Fruit fly (Drosophila melanogaster) whole organism, embryonic: Measurements from ENCODE around the gene Bub1.

ENCODE experiments used
- Adf1 ChIP-seq: fragments of 200-800 bp; sonication (Bioruptor generic); IDR thresholded peaks from 2 replicates; pipeline ENCODE4 v1.3.6; 2022; ENCODE audit warnings: missing biosample characterization, missing genetic modification characterization
- Atf3 ChIP-seq: fragments of 200-800 bp; sonication (Bioruptor generic); optimal IDR thresholded peaks from 3 replicates; lab custom pipeline; 2016; ENCODE audit warnings: missing biosample characterization, missing genetic modification characterization
- Atf6 ChIP-seq: fragments of 200-800 bp; sonication (Bioruptor generic); IDR thresholded peaks from 2 replicates; pipeline ENCODE4 v1.3.6; 2022; ENCODE audit warnings: missing biosample characterization, missing genetic modification characterization
- BEAF-32 ChIP-seq: fragments of 200-800 bp; sonication (Bioruptor generic); optimal IDR thresholded peaks from 3 replicates; lab custom pipeline; 2017; ENCODE audit warnings: missing biosample characterization, missing genetic modification characterization, mild to moderate bottlenecking, moderate library complexity, missing genetic modification reagents
- C15 ChIP-seq: fragments of 200-800 bp; sonication (Bioruptor generic); IDR thresholded peaks from 3 replicates; pipeline ENCODE4 v1.3.6; 2022; ENCODE audit warnings: missing biosample characterization, missing genetic modification characterization
- CG10321 ChIP-seq: fragments of 200-800 bp; sonication (Bioruptor generic); IDR thresholded peaks from 2 replicates; pipeline ENCODE4 v1.3.6; 2022; ENCODE audit warnings: missing biosample characterization, missing genetic modification characterization
- CG12155 ChIP-seq: fragments of 200-800 bp; sonication (Bioruptor generic); optimal IDR thresholded peaks from 3 replicates; lab custom pipeline; 2016; ENCODE audit warnings: missing biosample characterization, missing genetic modification characterization
- CG1233 ChIP-seq: fragments of 200-800 bp; sonication (Bioruptor generic); optimal IDR thresholded peaks from 4 replicates; lab custom pipeline; 2018; ENCODE audit warnings: missing biosample characterization, mild to moderate bottlenecking, missing genetic modification characterization
- CG12769 ChIP-seq: fragments of 200-800 bp; sonication (Bioruptor generic); optimal IDR thresholded peaks from 2 replicates; lab custom pipeline; 2019; ENCODE audit warnings: missing biosample characterization, mild to moderate bottlenecking, missing genetic modification characterization, moderate library complexity
- CG13287 ChIP-seq: fragments of 200-800 bp; sonication (Bioruptor generic); IDR thresholded peaks from 2 replicates; pipeline ENCODE4 v1.3.6; 2022; ENCODE audit warnings: missing biosample characterization, missing genetic modification characterization; ENCODE audit not compliant: partially characterized antibody
- CG14050 ChIP-seq: fragments of 200-800 bp; sonication (Bioruptor generic); IDR thresholded peaks from 3 replicates; pipeline ENCODE4 v1.3.6; 2022; ENCODE audit warnings: missing biosample characterization, missing genetic modification characterization
- CG15073 ChIP-seq: fragments of 200-800 bp; sonication (Bioruptor generic); optimal IDR thresholded peaks from 2 replicates; lab custom pipeline; 2016; ENCODE audit warnings: missing biosample characterization, missing genetic modification characterization
- CG18764 ChIP-seq: fragments of 200-800 bp; sonication (Bioruptor generic); optimal IDR thresholded peaks from 3 replicates; lab custom pipeline; 2016; ENCODE audit warnings: missing biosample characterization, missing genetic modification characterization
- CG30403 ChIP-seq: fragments of 200-800 bp; sonication (Bioruptor generic); optimal IDR thresholded peaks from 3 replicates; lab custom pipeline; 2016; ENCODE audit warnings: missing biosample characterization, missing genetic modification characterization
- CG31365 ChIP-seq: fragments of 200-800 bp; sonication (Bioruptor generic); optimal IDR thresholded peaks from 2 replicates; lab custom pipeline; 2018; ENCODE audit warnings: missing biosample characterization, mild to moderate bottlenecking, missing genetic modification characterization
- CG31441 ChIP-seq: fragments of 200-800 bp; sonication (Bioruptor generic); IDR thresholded peaks from 2 replicates; pipeline ENCODE4 v1.3.6; 2022; ENCODE audit warnings: missing biosample characterization, missing genetic modification characterization
- CG3847 ChIP-seq: fragments of 200-800 bp; sonication (Bioruptor generic); IDR thresholded peaks from 2 replicates; pipeline ENCODE4 v1.3.6; 2022; ENCODE audit warnings: missing biosample characterization, missing genetic modification characterization
- CG5180 ChIP-seq: fragments of 200-800 bp; sonication (Bioruptor generic); optimal IDR thresholded peaks from 3 replicates; lab custom pipeline; 2017; ENCODE audit warnings: missing biosample characterization, missing genetic modification characterization, mild to moderate bottlenecking, moderate library complexity, missing genetic modification reagents
- CG6765 ChIP-seq: fragments of 200-800 bp; sonication (Bioruptor generic); optimal IDR thresholded peaks from 3 replicates; lab custom pipeline; 2017; ENCODE audit warnings: missing biosample characterization, mild to moderate bottlenecking, missing genetic modification characterization
- CG6813 ChIP-seq: fragments of 200-800 bp; sonication (Bioruptor generic); optimal IDR thresholded peaks from 2 replicates; lab custom pipeline; 2017; ENCODE audit warnings: missing biosample characterization, missing genetic modification characterization, mild to moderate bottlenecking, moderate library complexity, missing genetic modification reagents
- CG7372 ChIP-seq: fragments of 200-800 bp; sonication (Bioruptor generic); IDR thresholded peaks from 2 replicates; pipeline ENCODE4 v1.3.6; 2022; ENCODE audit warnings: missing biosample characterization, missing genetic modification characterization
- CG8388 ChIP-seq: fragments of 200-800 bp; sonication (Bioruptor generic); optimal IDR thresholded peaks from 2 replicates; lab custom pipeline; 2019; ENCODE audit warnings: missing biosample characterization, mild to moderate bottlenecking, missing genetic modification characterization, moderate library complexity
- CG8924 ChIP-seq: fragments of 200-800 bp; optimal IDR thresholded peaks from 3 replicates; lab custom pipeline; 2019; ENCODE audit warnings: missing biosample characterization, mild to moderate bottlenecking, missing genetic modification characterization, moderate library complexity
- CrebB ChIP-seq: fragments of 200-800 bp; sonication (Bioruptor generic); optimal IDR thresholded peaks from 3 replicates; lab custom pipeline; 2018; ENCODE audit warnings: missing biosample characterization, mild to moderate bottlenecking, missing genetic modification characterization
- H2.0 ChIP-seq: fragments of 200-800 bp; sonication (Bioruptor generic); IDR thresholded peaks from 2 replicates; pipeline ENCODE4 v1.3.6; 2022; ENCODE audit warnings: missing biosample characterization, missing genetic modification characterization
- Mad ChIP-seq: fragments of 200-800 bp; sonication (Bioruptor generic); optimal IDR thresholded peaks from 2 replicates; lab custom pipeline; 2016; ENCODE audit warnings: missing biosample characterization, missing genetic modification characterization
- Oli ChIP-seq: fragments of 200-800 bp; sonication (Bioruptor generic); optimal IDR thresholded peaks from 2 replicates; lab custom pipeline; 2018; ENCODE audit warnings: missing biosample characterization, mild to moderate bottlenecking, missing genetic modification characterization, moderate library complexity
- Ravus ChIP-seq: fragments of 200-800 bp; sonication (Bioruptor generic); IDR thresholded peaks from 2 replicates; pipeline ENCODE4 v1.3.6; 2022; ENCODE audit warnings: missing biosample characterization, missing genetic modification characterization
- Sox100B ChIP-seq: fragments of 200-800 bp; sonication (Bioruptor generic); optimal IDR thresholded peaks from 3 replicates; lab custom pipeline; 2018; ENCODE audit warnings: missing biosample characterization, mild to moderate bottlenecking, missing genetic modification characterization
- Stat92E ChIP-seq, 3 experiments: fragments of >200 bp in 2 of 3; fragments of 200-800 bp in 1 of 3; sonication (Bioruptor generic) in 1 of 3; optimal IDR thresholded peaks; 2 replicates each; lab custom pipeline; 2017 to 2019; ENCODE audit warnings: missing biosample characterization in 3 of 3, missing genetic modification characterization in 3 of 3, mild to moderate bottlenecking in 1 of 3, moderate library complexity in 1 of 3
- ase ChIP-seq: fragments of 200-800 bp; sonication (Bioruptor generic); IDR thresholded peaks from 3 replicates; pipeline ENCODE4 v1.3.6; 2022; ENCODE audit warnings: missing biosample characterization, missing genetic modification characterization
- cg ChIP-seq: fragments of 200-800 bp; sonication (Bioruptor generic); optimal IDR thresholded peaks from 3 replicates; lab custom pipeline; 2019; ENCODE audit warnings: missing biosample characterization, mild to moderate bottlenecking, missing genetic modification characterization, moderate library complexity
- chm ChIP-seq: fragments of 200-800 bp; sonication (Bioruptor generic); IDR thresholded peaks from 2 replicates; pipeline ENCODE4 v1.3.6; 2022; ENCODE audit warnings: missing biosample characterization, missing genetic modification characterization
- dpn ChIP-seq, 2 experiments: fragments of 200-800 bp; sonication (Bioruptor generic); optimal IDR thresholded peaks; 3 replicates each; lab custom pipeline; 2016; ENCODE audit warnings: missing biosample characterization in 2 of 2, missing genetic modification characterization in 2 of 2
- dysf ChIP-seq: fragments of 200-800 bp; sonication (Bioruptor generic); IDR thresholded peaks from 3 replicates; pipeline ENCODE4 v1.3.6; 2022; ENCODE audit warnings: missing biosample characterization, missing genetic modification characterization
- gsb ChIP-seq: fragments of 200-800 bp; sonication (Bioruptor generic); IDR thresholded peaks from 2 replicates; pipeline ENCODE4 v1.3.6; 2022; ENCODE audit warnings: missing biosample characterization, missing genetic modification characterization
- klu ChIP-seq: fragments of 200-800 bp; sonication (Bioruptor generic); IDR thresholded peaks from 2 replicates; pipeline ENCODE4 v1.3.6; 2022; ENCODE audit warnings: missing biosample characterization, missing genetic modification characterization
- lola ChIP-seq, 3 experiments: fragments of >200 bp in 2 of 3; fragments of 200-800 bp in 1 of 3; sonication (Bioruptor generic) in 1 of 3; optimal IDR thresholded peaks; 2 replicates each; lab custom pipeline; 2017 to 2019; ENCODE audit warnings: missing biosample characterization in 3 of 3, missing genetic modification characterization in 3 of 3, mild to moderate bottlenecking in 1 of 3, moderate library complexity in 1 of 3
- nmo ChIP-seq: fragments of 200-800 bp; sonication (Bioruptor generic); optimal IDR thresholded peaks from 2 replicates; lab custom pipeline; 2018; ENCODE audit warnings: missing biosample characterization, mild to moderate bottlenecking, missing genetic modification characterization, moderate library complexity
- sc ChIP-seq, 3 experiments: fragments of >200 bp in 2 of 3; fragments of 200-800 bp in 1 of 3; sonication (Bioruptor generic) in 1 of 3; optimal IDR thresholded peaks; 2 replicates in 2 of 3; 3 replicates in 1 of 3; lab custom pipeline; 2017; ENCODE audit warnings: mild to moderate bottlenecking in 1 of 3, missing biosample characterization in 1 of 3, missing genetic modification characterization in 1 of 3, missing genetic modification reagents in 1 of 3
- seq ChIP-seq: fragments of 200-800 bp; sonication (Bioruptor generic); IDR thresholded peaks from 2 replicates; pipeline ENCODE4 v1.3.6; 2022; ENCODE audit warnings: missing biosample characterization, missing genetic modification characterization
- tx ChIP-seq: fragments of 200-800 bp; sonication (Bioruptor generic); optimal IDR thresholded peaks from 2 replicates; lab custom pipeline; 2016; ENCODE audit warnings: missing biosample characterization, missing genetic modification characterization
- unc-4 ChIP-seq: fragments of 200-800 bp; sonication (Bioruptor generic); IDR thresholded peaks from 2 replicates; pipeline ENCODE4 v1.3.6; 2022; ENCODE audit warnings: missing biosample characterization, missing genetic modification characterization; ENCODE audit not compliant: partially characterized antibody
- unpg ChIP-seq: fragments of 200-800 bp; sonication (Bioruptor generic); optimal IDR thresholded peaks from 3 replicates; lab custom pipeline; 2018; ENCODE audit warnings: missing biosample characterization, mild to moderate bottlenecking, missing genetic modification characterization, moderate library complexity
- usp ChIP-seq: fragments of >200 bp; optimal IDR thresholded peaks from 2 replicates; lab custom pipeline; 2017; ENCODE audit warnings: missing biosample characterization, missing genetic modification characterization

Gene Bub1

dm6 chr2L:5324958-5325850, 46.5 kb downstream of the Bub1 start (continued):
- peak; percentile 58 for TF ChIP-seq Adf1 (GFP tag; lab: Robert Waterston, UW)
- TF ChIP-seq dysf (GFP tag; lab: Robert Waterston, UW): peak; percentile 71
- TF ChIP-seq lola (GFP tag; optimal IDR thresholded peaks at IDR 0.05; lab: Kevin White, UChicago): peak in 1 of 3 experiments; percentile 37
- TF ChIP-seq CG10321 (GFP tag; lab: Robert Waterston, UW): peak; percentile 88
- peak; percentile 76 for TF ChIP-seq unc-4 (GFP tag; lab: Robert Waterston, UW)
- TF ChIP-seq CG6813 (GFP tag; lab: Kevin White, UChicago): peak; percentile 67
- peak; percentile 50 for TF ChIP-seq klu (GFP tag; lab: Robert Waterston, UW)
- TF ChIP-seq CG13287 (GFP tag; lab: Robert Waterston, UW): peak; percentile 77
- no peak for TF ChIP-seq usp
- TF ChIP-seq tx (GFP tag; lab: Kevin White, UChicago): no peak
- peak; percentile 14 for TF ChIP-seq CG30403 (GFP tag; lab: Kevin White, UChicago)
- TF ChIP-seq gsb: peak; percentile 55; the same call in 1 of the 2 replicates
- peak; percentile 26 for TF ChIP-seq CG6765 (GFP tag; lab: Kevin White, UChicago)
- peak; percentile 75 for TF ChIP-seq seq (GFP tag; lab: Robert Waterston, UW)
- peak; percentile 26 for TF ChIP-seq Atf3 (GFP tag; lab: Kevin White, UChicago)
- TF ChIP-seq CG31365 (tag; lab: Kevin White, UChicago): no peak
- TF ChIP-seq CG12155 (GFP tag; lab: Kevin White, UChicago): peak; percentile 79
- peak; percentile 20 for TF ChIP-seq CG8388 (GFP tag; lab: Kevin White, UChicago)
- TF ChIP-seq CrebB: no peak
- TF ChIP-seq Mad (GFP tag; lab: Kevin White, UChicago): peak; percentile 16
- TF ChIP-seq CG3847 (GFP tag; lab: Robert Waterston, UW): peak; percentile 56
- TF ChIP-seq BEAF-32 (GFP tag; lab: Kevin White, UChicago): peak; percentile 83
- peak; percentile 14 for TF ChIP-seq CG8924 (tag; lab: Kevin White, UChicago)
- TF ChIP-seq cg (GFP tag; lab: Kevin White, UChicago): peak; percentile 89
- TF ChIP-seq, all 482 proteins: peak for 237

- peak; percentile 28 for TF ChIP-seq CG18764
- TF ChIP-seq Ravus (GFP tag; lab: Robert Waterston, UW): no peak
- no peak for TF ChIP-seq CG1233 (GFP tag; lab: Kevin White, UChicago)
- peak in 1 of 2 experiments; percentile 51 for TF ChIP-seq dpn (GFP tag; optimal IDR thresholded peaks at IDR 0.05; lab: Kevin White, UChicago)
- no peak for TF ChIP-seq CG5180 (GFP tag; lab: Kevin White, UChicago)
- TF ChIP-seq CG7372 (GFP tag; lab: Robert Waterston, UW): no peak
- TF ChIP-seq sc (optimal IDR thresholded peaks at IDR 0.05; lab: Kevin White, UChicago): no peak
- TF ChIP-seq sc (GFP tag; optimal IDR thresholded peaks at IDR 0.05; lab: Kevin White, UChicago): no peak
- no peak for TF ChIP-seq CG12769
- TF ChIP-seq CG31441 (GFP tag; lab: Robert Waterston, UW): peak; percentile 62
- TF ChIP-seq Sox100B: no peak
- TF ChIP-seq CG14050 (GFP tag; lab: Robert Waterston, UW): no peak
- no peak for TF ChIP-seq ase
- TF ChIP-seq Oli (tag; lab: Kevin White, UChicago): peak; percentile 38
- no peak for TF ChIP-seq tx (GFP tag; lab: Kevin White, UChicago)
- peak; percentile 38 for TF ChIP-seq unpg (GFP tag; lab: Kevin White, UChicago)
- no peak for TF ChIP-seq H2.0 (GFP tag; lab: Robert Waterston, UW)
- no peak for TF ChIP-seq Stat92E (GFP tag; optimal IDR thresholded peaks at IDR 0.05; lab: Kevin White, UChicago)
- no peak for TF ChIP-seq C15 (GFP tag; lab: Robert Waterston, UW)
- TF ChIP-seq chm (GFP tag; lab: Robert Waterston, UW): no peak
- TF ChIP-seq nmo (GFP tag; lab: Kevin White, UChicago): peak; percentile 69
- TF ChIP-seq CG15073: no peak
- no peak for TF ChIP-seq Atf6 (GFP tag; lab: Robert Waterston, UW)
Observed at dm6 chr2L:5326414-5327265, 48.0 kb downstream of the Bub1 start, which contains the start of the genes Ncoa6 and cype. Gene Ncoa6, minus strand, starts transcription at chr2L:5326683. Gene cype, plus strand, starts transcription at chr2L:5327227.
